Worm (Caenorhabditis elegans): ENCODE data around the gene K09C4.5.

DNA sequence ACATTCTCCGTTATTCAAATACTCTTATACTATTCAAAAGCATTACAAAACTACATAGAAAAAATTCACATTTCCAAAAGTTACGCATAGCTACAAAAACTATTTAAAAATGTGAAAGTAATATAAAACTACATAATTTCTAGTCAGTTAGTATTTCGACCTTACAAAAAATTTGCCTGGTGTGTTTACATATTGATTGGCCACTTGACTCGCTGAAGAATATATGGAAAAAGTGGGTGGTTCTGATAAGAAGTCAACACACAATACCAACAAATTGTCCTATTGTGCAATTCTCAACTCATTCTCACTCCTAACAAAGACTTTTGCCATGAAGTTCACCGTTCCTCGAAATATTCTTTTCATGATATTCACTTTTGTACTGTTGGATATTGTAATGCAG, 16.2 kb downstream of the K09C4.5 start, which contains the start of gene K09C4.1:
- no peak for TF ChIP-seq ama-1 (optimal IDR thresholded peaks at IDR 0.05)
- TF ChIP-seq aly-2 (tag; optimal IDR thresholded peaks at IDR 0.05), result no peak
- no peak for TF ChIP-seq lsy-2 (tag; optimal IDR thresholded peaks at IDR 0.05)
- no peak for TF ChIP-seq zag-1 (tag; optimal IDR thresholded peaks at IDR 0.05)
- no peak for TF ChIP-seq snu-23 (GFP tag; optimal IDR thresholded peaks at IDR 0.05)
- TF ChIP-seq rnt-1 (tag; optimal IDR thresholded peaks at IDR 0.05), result no peak
- TF ChIP-seq hlh-4 (tag; optimal IDR thresholded peaks at IDR 0.05), result no peak
- TF ChIP-seq nhr-90 (tag; optimal IDR thresholded peaks at IDR 0.05; ENCODE audit: poor library complexity), result no peak
- TF ChIP-seq irx-1 (tag; optimal IDR thresholded peaks at IDR 0.05), result no peak
- TF ChIP-seq nhr-28 (tag; optimal IDR thresholded peaks at IDR 0.05), result no peak
- TF ChIP-seq egl-13 (tag; optimal IDR thresholded peaks at IDR 0.05), result no peak

Data from whole organism, L1 larva.